Worm (Caenorhabditis elegans) whole organism, L4 larva: Measurements from ENCODE around the gene ptb-1.

Experiments used
- F10B5.3 ChIP-seq: sonication (generic microtip); optimal IDR thresholded peaks from 2 replicates; lab custom pipeline; 2016; ENCODE audit warnings: mild to moderate bottlenecking, missing genetic modification characterization, missing compliant biosample characterization
- F26F4.8 ChIP-seq: fragments of 200-800 bp; sonication (Bioruptor generic); conservative IDR thresholded peaks from 2 replicates; pipeline ENCODE4 v1.3.6; 2022; ENCODE audit warnings: missing genetic modification characterization, missing compliant biosample characterization
- F49E8.2 ChIP-seq: sonication (generic microtip); optimal IDR thresholded peaks from 2 replicates; lab custom pipeline; 2016; ENCODE audit warnings: missing compliant biosample characterization, mild to moderate bottlenecking, missing genetic modification characterization, borderline replicate concordance
- Y75B8A.6 ChIP-seq: fragments of 200-800 bp; sonication (Bioruptor generic); IDR thresholded peaks from 2 replicates; pipeline ENCODE4 v1.3.6; 2022; ENCODE audit warnings: missing genetic modification reagents, missing genetic modification characterization, missing compliant biosample characterization
- aha-1 ChIP-seq: fragments of 150-350 bp; peaks from one replicate; lab custom pipeline; 2014; ENCODE audit warnings: missing biosample characterization, missing genetic modification characterization
- attf-4 ChIP-seq: sonication (generic microtip); optimal IDR thresholded peaks from 3 replicates; lab custom pipeline; 2017; ENCODE audit warnings: missing biosample characterization, missing genetic modification characterization
- ceh-20 ChIP-seq: fragments of 200-800 bp; sonication (Bioruptor generic); IDR thresholded peaks from 2 replicates; pipeline ENCODE4 v1.3.6; 2022; ENCODE audit warnings: missing genetic modification reagents, missing genetic modification characterization, missing compliant biosample characterization
- ceh-62 ChIP-seq: sonication (generic microtip); optimal IDR thresholded peaks from 2 replicates; lab custom pipeline; 2017; ENCODE audit warnings: missing biosample characterization, missing genetic modification characterization
- daf-16 ChIP-seq, 3 experiments: sonication (generic microtip); optimal IDR thresholded peaks; 2 replicates each; lab custom pipeline; 2016 to 2017; ENCODE audit warnings: missing genetic modification characterization in 3 of 3, missing genetic modification reagents in 3 of 3, mild to moderate bottlenecking in 2 of 3, missing compliant biosample characterization in 2 of 3, missing biosample characterization in 1 of 3, moderate library complexity in 1 of 3
- daf-19 ChIP-seq: fragments of 200-800 bp; sonication (Bioruptor generic); conservative IDR thresholded peaks from 2 replicates; pipeline ENCODE4 v1.3.6; 2022; ENCODE audit warnings: missing genetic modification characterization, missing compliant biosample characterization
- daf-8 ChIP-seq: fragments of 200-800 bp; sonication (Bioruptor generic); IDR thresholded peaks from 2 replicates; pipeline ENCODE4 v1.3.6; 2022; ENCODE audit warnings: missing genetic modification characterization, missing compliant biosample characterization
- dmd-6 ChIP-seq: fragments of 200-800 bp; sonication (Bioruptor generic); IDR thresholded peaks from 2 replicates; pipeline ENCODE4 v1.3.6; 2022; ENCODE audit warnings: missing genetic modification reagents, missing genetic modification characterization, missing compliant biosample characterization
- dmd-8 ChIP-seq: fragments of 200-800 bp; sonication (Bioruptor generic); IDR thresholded peaks from 2 replicates; pipeline ENCODE4 v1.3.6; 2022; ENCODE audit warnings: missing genetic modification characterization, missing compliant biosample characterization
- dve-1 ChIP-seq: sonication (generic microtip); optimal IDR thresholded peaks from 2 replicates; lab custom pipeline; 2017; ENCODE audit warnings: antibody characterized with exemption, mild to moderate bottlenecking, missing genetic modification characterization, missing compliant biosample characterization; ENCODE audit not compliant: insufficient read depth
- gei-8 ChIP-seq: fragments of 200-800 bp; sonication (Bioruptor generic); optimal IDR thresholded peaks from 2 replicates; lab custom pipeline; 2018; ENCODE audit warnings: mild to moderate bottlenecking, missing genetic modification characterization, missing compliant biosample characterization
- hlh-11 ChIP-seq: fragments of 200-800 bp; sonication (Bioruptor generic); optimal IDR thresholded peaks from 2 replicates; lab custom pipeline; 2018; ENCODE audit warnings: mild to moderate bottlenecking, missing genetic modification characterization, missing compliant biosample characterization
- hlh-30 ChIP-seq: sonication (generic microtip); optimal IDR thresholded peaks from 2 replicates; lab custom pipeline; 2017; ENCODE audit warnings: antibody characterized with exemption, mild to moderate bottlenecking, missing genetic modification characterization, missing compliant biosample characterization; ENCODE audit not compliant: insufficient read depth
- jun-1 ChIP-seq: fragments of 150-350 bp; optimal IDR thresholded peaks from 2 replicates; lab custom pipeline; 2014; ENCODE audit warnings: missing biosample characterization, missing genetic modification reagents, missing genetic modification characterization
- lin-38 ChIP-seq: fragments of 200-800 bp; sonication (Bioruptor generic); IDR thresholded peaks from 2 replicates; pipeline ENCODE4 v1.3.6; 2022; ENCODE audit warnings: missing genetic modification reagents, missing genetic modification characterization, missing compliant biosample characterization
- lin-39 ChIP-seq: fragments of 150-350 bp; optimal IDR thresholded peaks from 2 replicates; lab custom pipeline; 2014; ENCODE audit warnings: missing biosample characterization, missing genetic modification reagents, missing genetic modification characterization
- lsy-2 ChIP-seq, 2 experiments: fragments of 150-350 bp in 1 of 2; sonication (generic microtip) in 1 of 2; optimal IDR thresholded peaks; 2 replicates each; lab custom pipeline; 2014 to 2017; ENCODE audit warnings: missing biosample characterization in 2 of 2, missing genetic modification characterization in 2 of 2
- mes-2 ChIP-seq: sonication (generic microtip); optimal IDR thresholded peaks from 2 replicates; lab custom pipeline; 2016; ENCODE audit warnings: missing genotype, mild to moderate bottlenecking, missing genetic modification characterization, missing compliant biosample characterization; ENCODE audit not compliant: poor library complexity, severe bottlenecking
- nhr-28 ChIP-seq: fragments of 150-350 bp; optimal IDR thresholded peaks from 2 replicates; lab custom pipeline; 2014; ENCODE audit warnings: missing biosample characterization, missing genetic modification characterization
- nhr-48 ChIP-seq: sonication (generic microtip); optimal IDR thresholded peaks from 2 replicates; lab custom pipeline; 2016; ENCODE audit warnings: mild to moderate bottlenecking, missing genetic modification characterization, missing compliant biosample characterization
- nhr-6 ChIP-seq: fragments of 150-350 bp; optimal IDR thresholded peaks from 2 replicates; lab custom pipeline; 2014; ENCODE audit warnings: missing biosample characterization, missing genetic modification characterization
- php-3 ChIP-seq: fragments of 200-800 bp; sonication (Bioruptor generic); IDR thresholded peaks from 2 replicates; pipeline ENCODE4 v1.3.6; 2022; ENCODE audit warnings: missing genetic modification reagents, missing genetic modification characterization, missing compliant biosample characterization
- pqm-1 ChIP-seq: sonication (generic microtip); optimal IDR thresholded peaks from 2 replicates; lab custom pipeline; 2017; ENCODE audit warnings: missing biosample characterization, missing genetic modification characterization
- set-16 ChIP-seq: fragments of 200-800 bp; sonication (Bioruptor generic); IDR thresholded peaks from 2 replicates; pipeline ENCODE4 v1.3.6; 2022; ENCODE audit warnings: missing genetic modification reagents, missing genetic modification characterization, missing compliant biosample characterization
- tag-97 ChIP-seq: fragments of 200-800 bp; sonication (Bioruptor generic); IDR thresholded peaks from 2 replicates; pipeline ENCODE4 v1.3.6; 2022; ENCODE audit warnings: missing genetic modification characterization, missing compliant biosample characterization
- unc-39 ChIP-seq: sonication (generic microtip); optimal IDR thresholded peaks from 2 replicates; lab custom pipeline; 2017; ENCODE audit warnings: missing biosample characterization, missing genetic modification characterization
- vab-7 ChIP-seq: fragments of 200-800 bp; sonication (Bioruptor generic); IDR thresholded peaks from 2 replicates; pipeline ENCODE4 v1.3.6; 2022; ENCODE audit warnings: missing genetic modification reagents, missing genetic modification characterization, missing compliant biosample characterization
- zfp-3 ChIP-seq: fragments of 200-800 bp; sonication (Bioruptor generic); conservative IDR thresholded peaks from 2 replicates; pipeline ENCODE4 v1.3.6; 2022; ENCODE audit warnings: missing genetic modification reagents, missing genetic modification characterization, missing compliant biosample characterization
- zip-11 ChIP-seq: fragments of 200-800 bp; sonication (Bioruptor generic); IDR thresholded peaks from 2 replicates; pipeline ENCODE4 v1.3.6; 2022; ENCODE audit warnings: missing genetic modification characterization, missing compliant biosample characterization
- ztf-11 ChIP-seq: fragments of 150-350 bp; optimal IDR thresholded peaks from 2 replicates; lab custom pipeline; 2014; ENCODE audit warnings: missing biosample characterization, missing genetic modification characterization
- ztf-7 ChIP-seq: fragments of 150-350 bp; optimal IDR thresholded peaks from 2 replicates; lab custom pipeline; 2014; ENCODE audit warnings: missing biosample characterization, missing genetic modification characterization

The ptb-1 gene

ce11 chrII:10675302-10675701, at the start of gene ptb-1:
TSS of gene ptb-1 (plus strand) at chrII:10675602.
- no peak for TF ChIP-seq nhr-6
- TF ChIP-seq attf-4 (tag; lab: Kevin White, UChicago): no peak
- no peak for TF ChIP-seq ceh-20 (GFP tag; lab: Robert Waterston, UW)
- TF ChIP-seq lin-38 (GFP tag; lab: Robert Waterston, UW): no peak

- TF ChIP-seq php-3 (GFP tag; lab: Robert Waterston, UW): no peak
- no peak for TF ChIP-seq daf-16 (GFP tag; optimal IDR thresholded peaks at IDR 0.05; lab: Kevin White, UChicago)
- peak; percentile 53 for TF ChIP-seq daf-16 (tag; optimal IDR thresholded peaks at IDR 0.05; lab: Kevin White, UChicago)
- no peak for TF ChIP-seq dmd-8 (GFP tag; lab: Robert Waterston, UW)
- no peak for TF ChIP-seq ceh-62 (tag; lab: Kevin White, UChicago)
- TF ChIP-seq aha-1 (tag; lab: Kevin White, UChicago): peak; percentile 35
- no peak for TF ChIP-seq F26F4.8
- no peak for TF ChIP-seq nhr-48 (tag; lab: Kevin White, UChicago)
- TF ChIP-seq set-16 (GFP tag; lab: Robert Waterston, UW): no peak
- TF ChIP-seq unc-39: no peak
- peak; percentile 75 for TF ChIP-seq nhr-28
- peak; percentile 67 for TF ChIP-seq hlh-11 (tag; lab: Kevin White, UChicago)
- no peak for TF ChIP-seq daf-19
- peak; percentile 90 for TF ChIP-seq pqm-1
- TF ChIP-seq dve-1 (tag; lab: Kevin White, UChicago): peak; percentile 32
- peak; percentile 64 for TF ChIP-seq dmd-6 (GFP tag; lab: Robert Waterston, UW)
- TF ChIP-seq, all 104 proteins: peak for 7
These were observed 48.3 kb upstream of the ptb-1 start for ce11 chrII:10627086-10627485.

ce11 chrII:10627963-10628362, 47.4 kb upstream of the ptb-1 start, which contains the start of gene M28.8:
TSS of gene M28.8 (plus strand) at chrII:10628263.
- TF ChIP-seq lsy-2 (tag; optimal IDR thresholded peaks at IDR 0.05; lab: Kevin White, UChicago): no peak
- TF ChIP-seq F49E8.2: no peak
- TF ChIP-seq lin-39 (tag; lab: Kevin White, UChicago): no peak
- TF ChIP-seq daf-8 (GFP tag; lab: Robert Waterston, UW): no peak
- no peak for TF ChIP-seq tag-97
- TF ChIP-seq Y75B8A.6: no peak
- no peak for TF ChIP-seq F10B5.3
- TF ChIP-seq jun-1 (tag; lab: Kevin White, UChicago): no peak
- no peak for TF ChIP-seq zip-11 (GFP tag; lab: Robert Waterston, UW)
- TF ChIP-seq aha-1 (tag; lab: Kevin White, UChicago): no peak
- no peak for TF ChIP-seq mes-2 (tag; lab: Kevin White, UChicago)
- no peak for TF ChIP-seq gei-8 (GFP tag; lab: Kevin White, UChicago)
- TF ChIP-seq ztf-7 (tag; lab: Kevin White, UChicago): no peak
- TF ChIP-seq vab-7 (GFP tag; lab: Robert Waterston, UW): no peak
- no peak for TF ChIP-seq unc-39
- no peak for TF ChIP-seq hlh-30 (tag; lab: Kevin White, UChicago)
- TF ChIP-seq ztf-11: no peak
- TF ChIP-seq, all 104 proteins: peak for 0

- TF ChIP-seq pqm-1: peak; percentile 63
- TF ChIP-seq zfp-3 (GFP tag; lab: Robert Waterston, UW): no peak
These were observed 44.5 kb upstream of the ptb-1 start for ce11 chrII:10630944-10631343.

ce11 chrII:10637681-10638080, 37.7 kb upstream of the ptb-1 start:
- peak; percentile 80; the same call in 1 of the 2 replicates for TF ChIP-seq set-16 (GFP tag; lab: Robert Waterston, UW)
- TF ChIP-seq, all 104 proteins: peak for 1; not testable (repeated sequence) for 103
